Worm (Caenorhabditis elegans): Measurements from ENCODE around the gene fbxb-96.

fbxb-96 gene

ce11 chrII:1890682-1891081 lies 40.5 kb upstream of the fbxb-96 start, which contains the start of gene math-9:
Gene math-9, minus strand, starts transcription at chrII:1890782.
- no peak for TF ChIP-seq unc-62 (GFP tag; optimal IDR thresholded peaks at IDR 0.05)
- TF ChIP-seq efl-1 (optimal IDR thresholded peaks at IDR 0.05) = no peak
- peak in 1 of 2 experiments; percentile 45 for TF ChIP-seq efl-1 (GFP tag; optimal IDR thresholded peaks at IDR 0.05 in 1 of 2)

ce11 chrII:1889071-1889470 lies 38.9 kb upstream of the fbxb-96 start, which contains the start of gene math-8:
Gene math-8, minus strand, starts transcription at chrII:1889171.
- no peak for TF ChIP-seq nhr-77 (tag; optimal IDR thresholded peaks at IDR 0.05)
- TF ChIP-seq fos-1 (tag; optimal IDR thresholded peaks at IDR 0.05) = no peak
- TF ChIP-seq tlp-1 (tag; optimal IDR thresholded peaks at IDR 0.05) = no peak
- no peak for TF ChIP-seq ama-1 (optimal IDR thresholded peaks at IDR 0.05)
- TF ChIP-seq ces-1 (GFP tag; optimal IDR thresholded peaks at IDR 0.05) = no peak
- TF ChIP-seq ceh-88 (GFP tag; IDR thresholded peaks at IDR 0.05) = no peak
- TF ChIP-seq nhr-20 (tag; optimal IDR thresholded peaks at IDR 0.05) = no peak
- no peak for TF ChIP-seq unc-86 (tag; optimal IDR thresholded peaks at IDR 0.05)
- TF ChIP-seq irx-1 (tag; optimal IDR thresholded peaks at IDR 0.05) = no peak
- no peak for TF ChIP-seq fkh-4 (tag; optimal IDR thresholded peaks at IDR 0.05; ENCODE audit: borderline replicate concordance)
- no peak for TF ChIP-seq mab-9 (GFP tag; IDR thresholded peaks at IDR 0.05)

DNA sequence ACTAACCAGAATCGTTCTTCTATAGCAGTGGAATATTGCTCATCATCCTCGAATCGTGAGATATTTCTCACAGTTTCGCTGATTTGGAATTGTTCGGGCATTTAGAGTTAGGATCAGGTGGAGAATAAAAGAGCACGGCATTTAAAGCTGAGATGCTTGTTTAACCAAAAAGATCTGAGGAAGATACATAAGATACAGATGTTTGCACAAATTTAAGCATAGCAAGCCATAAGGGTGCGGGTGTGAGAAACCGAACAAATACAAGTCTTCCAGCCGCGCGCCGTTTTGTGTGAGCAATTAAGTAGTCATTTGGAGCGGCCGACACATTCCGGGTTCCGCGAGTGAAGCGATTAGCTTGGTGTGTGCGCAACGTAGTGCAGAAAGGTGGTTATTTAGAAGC lies 36.2 kb upstream of the fbxb-96 start, which contains the start of gene math-7:
TSS of gene math-7 (minus strand) at position 101 of the 400 bp plus-strand sequence.
- TF ChIP-seq grh-1 (GFP tag; IDR thresholded peaks at IDR 0.05) = no peak
- TF ChIP-seq lin-39 (tag; optimal IDR thresholded peaks at IDR 0.05) = no peak
- no peak for TF ChIP-seq dsc-1 (tag; optimal IDR thresholded peaks at IDR 0.05)
- TF ChIP-seq nhr-19 (GFP tag; conservative IDR thresholded peaks at IDR 0.05) = no peak
- no peak for TF ChIP-seq mdl-1 (tag; optimal IDR thresholded peaks at IDR 0.05)
- no peak for TF ChIP-seq sptf-1 (tag; optimal IDR thresholded peaks at IDR 0.05)
- TF ChIP-seq lin-13 (GFP tag; optimal IDR thresholded peaks at IDR 0.05) = no peak
- TF ChIP-seq ama-1 (optimal IDR thresholded peaks at IDR 0.05) = no peak
- TF ChIP-seq unc-98 (GFP tag; IDR thresholded peaks at IDR 0.05) = no peak
- no peak for TF ChIP-seq aly-2 (tag; optimal IDR thresholded peaks at IDR 0.05)
- no peak for TF ChIP-seq hlh-17 (GFP tag; optimal IDR thresholded peaks at IDR 0.05; ENCODE audit: borderline replicate concordance)
- no peak for TF ChIP-seq fos-1 (tag; optimal IDR thresholded peaks at IDR 0.05)

DNA sequence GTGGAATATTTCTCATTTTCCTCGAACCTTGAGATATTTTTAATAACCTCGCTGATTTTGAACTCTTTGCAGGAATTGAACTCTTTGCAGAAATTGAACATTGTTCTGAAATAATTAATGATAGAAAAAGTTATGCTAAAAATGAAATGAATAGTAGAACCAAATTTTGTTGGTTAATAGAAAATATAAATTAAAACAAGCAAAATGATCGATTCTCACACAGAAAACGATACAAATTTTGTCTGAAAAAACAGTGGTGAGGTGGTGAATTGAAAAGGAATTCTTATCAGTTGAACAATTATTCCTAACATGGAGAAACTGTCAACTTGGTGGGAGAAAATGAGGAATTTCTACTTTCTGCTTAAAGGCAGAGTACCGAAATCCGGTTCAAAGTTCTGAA lies 34.4 kb upstream of the fbxb-96 start, which contains the start of gene math-6:
TSS of gene math-6 (minus strand) at position 101 of the 400 bp plus-strand sequence.
- TF ChIP-seq blmp-1 (tag; optimal IDR thresholded peaks at IDR 0.05) = no peak
- no peak for TF ChIP-seq hlh-4 (tag; optimal IDR thresholded peaks at IDR 0.05)
- TF ChIP-seq ceh-63 (GFP tag; optimal IDR thresholded peaks at IDR 0.05) = no peak
- TF ChIP-seq rnt-1 (tag; optimal IDR thresholded peaks at IDR 0.05) = no peak
- TF ChIP-seq nhr-19 (GFP tag; conservative IDR thresholded peaks at IDR 0.05) = no peak
- no peak for TF ChIP-seq irx-1 (tag; optimal IDR thresholded peaks at IDR 0.05)
- no peak for TF ChIP-seq lin-39 (tag; optimal IDR thresholded peaks at IDR 0.05)
- TF ChIP-seq nhr-28 (tag; optimal IDR thresholded peaks at IDR 0.05) = no peak
- TF ChIP-seq mdl-1 (tag; optimal IDR thresholded peaks at IDR 0.05) = no peak
- TF ChIP-seq snu-23 (GFP tag; optimal IDR thresholded peaks at IDR 0.05) = no peak
- TF ChIP-seq nhr-85 (tag) = no peak
- no peak for TF ChIP-seq egl-13 (tag; optimal IDR thresholded peaks at IDR 0.05)
- TF ChIP-seq C04F5.9 (tag; optimal IDR thresholded peaks at IDR 0.05) = no peak
- no peak for TF ChIP-seq unc-62 (GFP tag; optimal IDR thresholded peaks at IDR 0.05)
- no peak for TF ChIP-seq ceh-90 (tag; optimal IDR thresholded peaks at IDR 0.05)

ce11 chrII:1882705-1883104 lies 32.5 kb upstream of the fbxb-96 start, which contains the start of gene math-5:
Gene math-5, minus strand, starts transcription at chrII:1882805.
- TF ChIP-seq hlh-4 (tag; optimal IDR thresholded peaks at IDR 0.05) (no peak), nhr-19 (GFP tag; conservative IDR thresholded peaks at IDR 0.05) (no peak), zip-4 (GFP tag; optimal IDR thresholded peaks at IDR 0.05) (no peak), lir-3 (tag; optimal IDR thresholded peaks at IDR 0.05; ENCODE audit: poor library complexity) (no peak), nhr-11 (tag; optimal IDR thresholded peaks at IDR 0.05) (no peak), fos-1 (tag; optimal IDR thresholded peaks at IDR 0.05) (no peak), pax-3 (tag; optimal IDR thresholded peaks at IDR 0.05) (no peak), nhr-85 (tag) (no peak), zag-1 (tag; optimal IDR thresholded peaks at IDR 0.05) (no peak), mef-2 (tag; optimal IDR thresholded peaks at IDR 0.05) (no peak), ces-1 (GFP tag; optimal IDR thresholded peaks at IDR 0.05) (no peak)

All from whole organism, L1 larva.